Worm (Caenorhabditis elegans): ENCODE measurements around the gene srbc-3.

- TF ChIP-seq madf-6 (GFP tag; IDR thresholded peaks at IDR 0.05) (no peak), snpc-4 (GFP tag; optimal IDR thresholded peaks at IDR 0.05) (no peak), snpc-4 (tag; optimal IDR thresholded peaks at IDR 0.05) (no peak), F52B5.7 (tag; optimal IDR thresholded peaks at IDR 0.05) (no peak), egrh-3 (GFP tag; IDR thresholded peaks at IDR 0.05) (no peak), sea-2 (GFP tag; IDR thresholded peaks at IDR 0.05) (no peak), sdz-38 (tag; optimal IDR thresholded peaks at IDR 0.05) (no peak), F57A8.1 (GFP tag; optimal IDR thresholded peaks at IDR 0.05) (no peak), him-1 (tag; optimal IDR thresholded peaks at IDR 0.05) (no peak), ztf-3 (GFP tag; optimal IDR thresholded peaks at IDR 0.05) (no peak), lin-26 (GFP tag; IDR thresholded peaks at IDR 0.05) (no peak)
Measured at ce11 chrV:3358267-3358666, 50.0 kb downstream of the srbc-3 start, which contains the start of gene C04E12.5.
